Fruit fly (Drosophila melanogaster) whole organism, embryonic: ENCODE results near the gene CG33298.

ENCODE experiments used
- Awh ChIP-seq: fragments of 200-800 bp; sonication (Bioruptor generic); IDR thresholded peaks from 2 replicates; pipeline ENCODE4, ENCODE4 v1.3.6; 2022; ENCODE audit warnings: missing biosample characterization, missing genetic modification characterization
- CG10147 ChIP-seq: fragments of 200-800 bp; sonication (Bioruptor generic); optimal IDR thresholded peaks from 2 replicates; lab custom pipeline; 2019; ENCODE audit warnings: missing biosample characterization, mild to moderate bottlenecking, missing genetic modification characterization, moderate library complexity
- CG10267 ChIP-seq: fragments of 200-800 bp; sonication (Bioruptor generic); optimal IDR thresholded peaks from 2 replicates; lab custom pipeline; 2018; ENCODE audit warnings: missing biosample characterization, mild to moderate bottlenecking, missing genetic modification characterization, moderate library complexity
- CG10431 ChIP-seq: fragments of 200-800 bp; sonication (Bioruptor generic); optimal IDR thresholded peaks from 3 replicates; lab custom pipeline; 2018; ENCODE audit warnings: missing biosample characterization, mild to moderate bottlenecking, missing genetic modification characterization
- CG10543 ChIP-seq: fragments of 200-800 bp; sonication (Bioruptor generic); optimal IDR thresholded peaks from 3 replicates; lab custom pipeline; 2017; ENCODE audit warnings: missing biosample characterization, mild to moderate bottlenecking, missing genetic modification characterization, moderate library complexity
- CG10959 ChIP-seq: fragments of 200-800 bp; sonication (Bioruptor generic); IDR thresholded peaks from 2 replicates; pipeline ENCODE4 v1.3.6; 2022; ENCODE audit warnings: missing biosample characterization, missing genetic modification characterization
- CG11695 ChIP-seq: fragments of 200-800 bp; sonication (Bioruptor generic); IDR thresholded peaks from 3 replicates; pipeline ENCODE4 v1.3.6; 2022; ENCODE audit warnings: missing biosample characterization, missing genetic modification characterization
- CG14014 ChIP-seq: fragments of 200-800 bp; sonication (Bioruptor generic); IDR thresholded peaks from 2 replicates; pipeline ENCODE4 v1.3.6; 2022; ENCODE audit warnings: missing biosample characterization, missing genetic modification characterization
- CG1602 ChIP-seq: fragments of 200-800 bp; sonication (Bioruptor generic); optimal IDR thresholded peaks from 3 replicates; lab custom pipeline; 2016; ENCODE audit warnings: missing biosample characterization, missing genetic modification characterization
- CG1647 ChIP-seq: fragments of 200-800 bp; sonication (Bioruptor generic); optimal IDR thresholded peaks from 3 replicates; lab custom pipeline; 2016; ENCODE audit warnings: missing biosample characterization, missing genetic modification characterization
- CG16813 ChIP-seq: fragments of 200-800 bp; sonication (Bioruptor generic); IDR thresholded peaks from 3 replicates; pipeline ENCODE4 v1.3.6; 2022; ENCODE audit warnings: missing biosample characterization, missing genetic modification characterization; ENCODE audit not compliant: partially characterized antibody
- CG17328 ChIP-seq: fragments of 200-800 bp; sonication (Bioruptor generic); IDR thresholded peaks from 2 replicates; pipeline ENCODE4 v1.3.6; 2022; ENCODE audit warnings: missing biosample characterization, missing genetic modification characterization
- CG2199 ChIP-seq: fragments of 200-800 bp; sonication (Bioruptor generic); IDR thresholded peaks from 3 replicates; pipeline ENCODE4 v1.3.6; 2022; ENCODE audit warnings: missing biosample characterization, missing genetic modification characterization
- CG2889 ChIP-seq: fragments of 200-800 bp; sonication (Bioruptor generic); IDR thresholded peaks from 3 replicates; pipeline ENCODE4 v1.3.6; 2022; ENCODE audit warnings: missing biosample characterization, missing genetic modification characterization
- CG30431 ChIP-seq: fragments of 200-800 bp; sonication (Bioruptor generic); optimal IDR thresholded peaks from 2 replicates; lab custom pipeline; 2017; ENCODE audit warnings: missing biosample characterization, missing genetic modification characterization
- CG34224 ChIP-seq: fragments of 200-800 bp; sonication (Bioruptor generic); IDR thresholded peaks from 3 replicates; pipeline ENCODE4 v1.3.6; 2022; ENCODE audit warnings: missing biosample characterization, missing genetic modification characterization; ENCODE audit not compliant: partially characterized antibody
- CG3847 ChIP-seq: fragments of 200-800 bp; sonication (Bioruptor generic); IDR thresholded peaks from 2 replicates; pipeline ENCODE4 v1.3.6; 2022; ENCODE audit warnings: missing biosample characterization, missing genetic modification characterization
- CG42726 ChIP-seq: fragments of 200-800 bp; sonication (Bioruptor generic); IDR thresholded peaks from 2 replicates; pipeline ENCODE4 v1.3.6; 2022; ENCODE audit warnings: missing biosample characterization, missing genetic modification characterization; ENCODE audit not compliant: partially characterized antibody
- CG4360 ChIP-seq: fragments of 200-800 bp; sonication (Bioruptor generic); IDR thresholded peaks from 2 replicates; pipeline ENCODE4 v1.3.6; 2022; ENCODE audit warnings: missing biosample characterization, missing genetic modification characterization
- CG4820 ChIP-seq: fragments of 200-800 bp; sonication (Bioruptor generic); optimal IDR thresholded peaks from 3 replicates; lab custom pipeline; 2016; ENCODE audit warnings: missing biosample characterization, missing genetic modification characterization
- CG7928 ChIP-seq: fragments of 200-800 bp; sonication (Bioruptor generic); optimal IDR thresholded peaks from 2 replicates; lab custom pipeline; 2017; ENCODE audit warnings: missing biosample characterization, mild to moderate bottlenecking, missing genetic modification characterization
- D ChIP-seq, 2 experiments: fragments of 200-800 bp in 1 of 2; fragments of >200 bp in 1 of 2; sonication (Bioruptor generic) in 1 of 2; optimal IDR thresholded peaks; 2 replicates in 1 of 2; 3 replicates in 1 of 2; lab custom pipeline; 2017; ENCODE audit warnings: mild to moderate bottlenecking in 1 of 2, missing biosample characterization in 1 of 2, missing genetic modification characterization in 1 of 2, missing genetic modification reagents in 1 of 2
- D19A ChIP-seq: fragments of 200-800 bp; optimal IDR thresholded peaks from 3 replicates; lab custom pipeline; 2019; ENCODE audit warnings: missing biosample characterization, mild to moderate bottlenecking, missing genetic modification characterization, moderate library complexity
- E2f1 ChIP-seq: fragments of 200-800 bp; sonication (Bioruptor generic); IDR thresholded peaks from 2 replicates; pipeline ENCODE4 v1.3.6; 2022; ENCODE audit warnings: missing biosample characterization, missing genetic modification characterization
- HHEX ChIP-seq: fragments of 200-800 bp; sonication (Bioruptor generic); optimal IDR thresholded peaks from 3 replicates; lab custom pipeline; 2017; ENCODE audit warnings: missing biosample characterization, mild to moderate bottlenecking, missing genetic modification characterization, missing genetic modification reagents
- HLH4C ChIP-seq: fragments of 200-800 bp; sonication (Bioruptor generic); IDR thresholded peaks from 3 replicates; pipeline ENCODE4 v1.3.6; 2022; ENCODE audit warnings: missing biosample characterization, missing genetic modification characterization; ENCODE audit not compliant: partially characterized antibody
- Hand ChIP-seq: fragments of 200-800 bp; sonication (Bioruptor generic); optimal IDR thresholded peaks from 2 replicates; lab custom pipeline; 2017; ENCODE audit warnings: mild to moderate bottlenecking, missing biosample characterization, missing genetic modification reagents, missing genetic modification characterization
- Lhr ChIP-seq: fragments of 200-800 bp; sonication (Bioruptor generic); optimal IDR thresholded peaks from 3 replicates; lab custom pipeline; 2017; ENCODE audit warnings: mild to moderate bottlenecking, missing biosample characterization, missing genetic modification reagents, missing genetic modification characterization
- Ravus ChIP-seq: fragments of 200-800 bp; sonication (Bioruptor generic); IDR thresholded peaks from 2 replicates; pipeline ENCODE4 v1.3.6; 2022; ENCODE audit warnings: missing biosample characterization, missing genetic modification characterization
- Sry-δ ChIP-seq: fragments of 200-800 bp; sonication (Bioruptor generic); optimal IDR thresholded peaks from 2 replicates; lab custom pipeline; 2016; ENCODE audit warnings: missing biosample characterization, missing genetic modification characterization
- YL-1 ChIP-seq: fragments of 200-800 bp; sonication (Bioruptor generic); optimal IDR thresholded peaks from 3 replicates; lab custom pipeline; 2017; ENCODE audit warnings: missing biosample characterization, mild to moderate bottlenecking, missing genetic modification characterization
- ara ChIP-seq: fragments of 200-800 bp; sonication (Bioruptor generic); IDR thresholded peaks from 2 replicates; pipeline ENCODE4 v1.3.6; 2022; ENCODE audit warnings: missing biosample characterization, missing genetic modification characterization
- chn ChIP-seq: fragments of 200-800 bp; sonication (Bioruptor generic); optimal IDR thresholded peaks from 2 replicates; lab custom pipeline; 2016; ENCODE audit warnings: missing biosample characterization, missing genetic modification characterization
- ems ChIP-seq: fragments of 200-800 bp; sonication (Bioruptor generic); optimal IDR thresholded peaks from 3 replicates; lab custom pipeline; 2016; ENCODE audit warnings: missing biosample characterization, missing genetic modification characterization
- gcm2 ChIP-seq: fragments of 200-800 bp; sonication (Bioruptor generic); optimal IDR thresholded peaks from 2 replicates; lab custom pipeline; 2016; ENCODE audit warnings: missing biosample characterization, missing genetic modification characterization
- gt ChIP-seq: fragments of 200-800 bp; sonication (Bioruptor generic); IDR thresholded peaks from 2 replicates; pipeline ENCODE4 v1.3.6; 2022; ENCODE audit warnings: missing biosample characterization, missing genetic modification characterization
- ind ChIP-seq: fragments of 200-800 bp; sonication (Bioruptor generic); optimal IDR thresholded peaks from 3 replicates; lab custom pipeline; 2016; ENCODE audit warnings: missing biosample characterization, missing genetic modification characterization
- jigr1 ChIP-seq: fragments of 200-800 bp; sonication (Bioruptor generic); IDR thresholded peaks from 3 replicates; pipeline ENCODE4 v1.3.6; 2022; ENCODE audit warnings: missing biosample characterization, missing genetic modification characterization
- ken ChIP-seq: fragments of 200-800 bp; sonication (Bioruptor generic); IDR thresholded peaks from 3 replicates; pipeline ENCODE4 v1.3.6; 2022; ENCODE audit warnings: missing biosample characterization, missing genetic modification characterization
- lola ChIP-seq, 3 experiments: fragments of >200 bp in 2 of 3; fragments of 200-800 bp in 1 of 3; sonication (Bioruptor generic) in 1 of 3; optimal IDR thresholded peaks; 2 replicates each; lab custom pipeline; 2017 to 2019; ENCODE audit warnings: missing biosample characterization in 3 of 3, missing genetic modification characterization in 3 of 3, mild to moderate bottlenecking in 1 of 3, moderate library complexity in 1 of 3
- lov ChIP-seq, 2 experiments: fragments of 200-800 bp in 1 of 2; fragments of >200 bp in 1 of 2; sonication (Bioruptor generic) in 1 of 2; IDR thresholded peaks in 1 of 2; optimal IDR thresholded peaks in 1 of 2; 2 replicates in 1 of 2; 3 replicates in 1 of 2; pipeline versions ENCODE4 v1.3.6 to Lab custom; 2017 to 2022; ENCODE audit warnings: missing biosample characterization in 1 of 2, missing genetic modification characterization in 1 of 2
- luna ChIP-seq: fragments of 200-800 bp; sonication (Bioruptor generic); optimal IDR thresholded peaks from 2 replicates; lab custom pipeline; 2016; ENCODE audit warnings: missing biosample characterization, missing genetic modification characterization
- pita ChIP-seq: fragments of 200-800 bp; sonication (Bioruptor generic); optimal IDR thresholded peaks from 2 replicates; lab custom pipeline; 2017; ENCODE audit warnings: missing biosample characterization, mild to moderate bottlenecking, missing genetic modification characterization
- psq ChIP-seq: fragments of 200-800 bp; sonication (Bioruptor generic); optimal IDR thresholded peaks from 2 replicates; lab custom pipeline; 2017; ENCODE audit warnings: missing biosample characterization, missing genetic modification characterization
- shn ChIP-seq: fragments of 200-800 bp; sonication (Bioruptor generic); optimal IDR thresholded peaks from 3 replicates; lab custom pipeline; 2016; ENCODE audit warnings: missing biosample characterization, missing genetic modification characterization
- wdn ChIP-seq: fragments of 200-800 bp; sonication (Bioruptor generic); IDR thresholded peaks from 2 replicates; pipeline ENCODE4 v1.3.6; 2022; ENCODE audit warnings: missing biosample characterization, missing genetic modification characterization
- zen ChIP-seq: fragments of 200-800 bp; sonication (Bioruptor generic); optimal IDR thresholded peaks from 3 replicates; lab custom pipeline; 2018; ENCODE audit warnings: missing biosample characterization, mild to moderate bottlenecking, missing genetic modification characterization, moderate library complexity

The CG33298 gene

DNA sequence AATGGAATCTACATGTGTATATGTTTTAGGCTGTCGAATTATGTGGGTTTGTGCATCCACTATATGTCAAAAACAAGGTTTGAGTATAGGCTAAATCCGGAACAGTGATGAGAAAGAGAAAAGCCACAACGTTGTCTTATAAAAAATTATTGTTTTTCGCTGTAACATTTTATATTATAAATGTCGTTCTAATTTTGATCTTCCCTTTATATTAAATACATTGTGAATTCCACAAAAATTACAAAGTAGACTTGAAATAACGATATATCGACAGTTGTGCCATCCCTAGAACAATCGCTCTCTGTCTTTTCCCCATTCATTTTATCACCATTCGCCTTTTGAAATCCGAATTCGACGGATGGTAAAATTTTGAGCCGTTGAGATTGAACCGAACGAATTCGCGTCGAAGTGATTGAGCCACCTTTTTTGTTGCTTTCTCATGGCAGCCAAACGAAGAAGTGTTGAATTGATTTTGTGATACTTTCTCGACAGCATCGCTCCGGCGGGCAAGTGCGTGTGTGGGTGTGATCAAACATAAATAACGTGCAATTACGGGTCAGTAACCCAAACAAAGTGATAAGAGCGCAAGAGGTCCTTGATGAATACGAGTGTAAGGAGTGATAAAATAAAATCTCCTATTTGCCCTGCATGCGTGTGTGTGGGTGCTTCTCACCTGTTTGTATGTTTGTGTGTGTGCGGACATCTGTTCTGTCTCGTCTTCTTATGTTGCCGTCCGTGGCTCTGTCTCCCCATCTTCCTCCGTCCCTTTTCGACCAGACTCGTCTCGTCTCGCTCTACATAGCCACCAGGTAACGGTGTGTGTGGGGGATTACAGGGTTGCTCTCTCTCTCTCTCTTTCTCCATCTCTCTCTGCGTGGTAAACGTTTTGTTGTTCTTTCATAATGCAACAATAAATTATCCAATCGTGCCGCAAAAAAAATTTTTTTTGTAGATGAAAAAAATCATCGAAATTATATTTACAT is 25.9 kb downstream of the CG33298 start, which contains the start of gene Oatp30B (continued):
- TF ChIP-seq CG4360 (GFP tag; lab: Robert Waterston, UW) (peak; percentile 81), CG4820 (GFP tag; lab: Kevin White, UChicago) (peak; percentile 96), ken (peak; percentile 98), CG16813 (GFP tag; lab: Robert Waterston, UW) (peak; percentile 96), Awh (GFP tag; lab: Robert Waterston, UW) (peak; percentile 96), CG2889 (GFP tag; lab: Robert Waterston, UW) (peak; percentile 93), HHEX (peak; percentile 94), CG10147 (GFP tag; lab: Kevin White, UChicago) (peak; percentile 97), CG7928 (GFP tag; lab: Kevin White, UChicago) (peak; percentile 71), psq (peak; percentile 99), wdn (GFP tag; lab: Robert Waterston, UW) (peak; percentile 95), luna (GFP tag; lab: Kevin White, UChicago) (peak; percentile 93), gcm2 (GFP tag; lab: Kevin White, UChicago) (peak; percentile 91), CG1602 (GFP tag; lab: Kevin White, UChicago) (peak; percentile 98), D (optimal IDR thresholded peaks at IDR 0.05; lab: Kevin White, UChicago) (peak; percentile 54), D (GFP tag; optimal IDR thresholded peaks at IDR 0.05; lab: Kevin White, UChicago) (peak; percentile 88), E2f1 (GFP tag; lab: Robert Waterston, UW) (peak; percentile 97), Lhr (GFP tag; lab: Kevin White, UChicago) (peak; percentile 98), ind (GFP tag; lab: Kevin White, UChicago) (peak; percentile 97), lola (GFP tag; optimal IDR thresholded peaks at IDR 0.05; lab: Kevin White, UChicago) (peak in 1 of 3 experiments; percentile 96), pita (GFP tag; lab: Kevin White, UChicago) (peak; percentile 86), ems (GFP tag; lab: Kevin White, UChicago) (peak; percentile 95), jigr1 (GFP tag; lab: Robert Waterston, UW) (peak; percentile 93), ara (peak; percentile 97), CG30431 (peak; percentile 89), gt (GFP tag; lab: Robert Waterston, UW) (peak; percentile 93), CG10431 (GFP tag; lab: Kevin White, UChicago) (peak; percentile 72), lov (optimal IDR thresholded peaks at IDR 0.05; lab: Kevin White, UChicago) (no peak), lov (GFP tag; IDR thresholded peaks at IDR 0.05; lab: Robert Waterston, UW) (peak; percentile 97), Ravus (peak; percentile 89), HLH4C (GFP tag; lab: Robert Waterston, UW) (peak; percentile 95), CG14014 (GFP tag; lab: Robert Waterston, UW) (peak; percentile 97), chn (GFP tag; lab: Kevin White, UChicago) (peak; percentile 95), YL-1 (GFP tag; lab: Kevin White, UChicago) (peak; percentile 60), shn (GFP tag; lab: Kevin White, UChicago) (peak; percentile 94), CG1647 (peak; percentile 94), Sry-δ (peak; percentile 96), CG34224 (GFP tag; lab: Robert Waterston, UW) (peak; percentile 99), CG10267 (tag; lab: Kevin White, UChicago) (peak; percentile 94), zen (tag; lab: Kevin White, UChicago) (peak; percentile 98), CG17328 (GFP tag; lab: Robert Waterston, UW) (peak; percentile 97), CG3847 (peak; percentile 98), CG2199 (peak; percentile 97), CG42726 (GFP tag; lab: Robert Waterston, UW) (peak; percentile 76; the same call in 1 of the 2 replicates), CG10959 (GFP tag; lab: Robert Waterston, UW) (peak; percentile 96), Hand (GFP tag; lab: Kevin White, UChicago) (peak; percentile 85), CG11695 (peak; percentile 95), D19A (tag; lab: Kevin White, UChicago) (peak; percentile 90), CG10543 (peak; percentile 94)
